Fruit fly (Drosophila melanogaster): ENCODE measurements around the gene CG9331.
A peak's percentile ranks its signal among the peaks of the same experiment; 100 is the strongest.

The CG9331 gene

dm6 chr2L:20796758-20797514 is 25.7 kb upstream of the CG9331 start, which contains the start of gene vari (continued):
- TF ChIP-seq Dll (GFP tag; IDR thresholded peaks at IDR 0.05; ENCODE audit: partially characterized antibody) (no peak), ci (GFP tag; IDR thresholded peaks at IDR 0.05) (no peak; the same call in 2 of the 3 replicates), sr (GFP tag; IDR thresholded peaks at IDR 0.05) (no peak), bigmax (GFP tag; optimal IDR thresholded peaks at IDR 0.05) (no peak), eve (GFP tag; optimal IDR thresholded peaks at IDR 0.05) (peak in 1 of 2 experiments; percentile 59), mirr (GFP tag; optimal IDR thresholded peaks at IDR 0.05) (peak; percentile 1), seq (GFP tag; IDR thresholded peaks at IDR 0.05) (no peak), D (optimal IDR thresholded peaks at IDR 0.05) (no peak), D (GFP tag; optimal IDR thresholded peaks at IDR 0.05) (no peak), Hmr (GFP tag; optimal IDR thresholded peaks at IDR 0.05) (peak; percentile 6), CkIIα-i1 (GFP tag; IDR thresholded peaks at IDR 0.05) (no peak), Nf-YA (GFP tag; IDR thresholded peaks at IDR 0.05) (no peak), p53 (GFP tag; optimal IDR thresholded peaks at IDR 0.05) (no peak), danr (GFP tag; IDR thresholded peaks at IDR 0.05) (no peak), CG5180 (GFP tag; optimal IDR thresholded peaks at IDR 0.05) (no peak)

dm6 chr2L:20797515-20797847 is 25.1 kb upstream of the CG9331 start, which contains the start of gene CG9328:
CG9328 (plus strand) TSS chr2L:20797715.
- TF ChIP-seq Asciz (GFP tag; optimal IDR thresholded peaks at IDR 0.05): no peak
- peak; percentile 77 for TF ChIP-seq gro (GFP tag; optimal IDR thresholded peaks at IDR 0.05)
- TF ChIP-seq tx (GFP tag; optimal IDR thresholded peaks at IDR 0.05): no peak
- no peak for TF ChIP-seq nerfin-2 (GFP tag; IDR thresholded peaks at IDR 0.05; ENCODE audit: partially characterized antibody)
- peak; percentile 17 for TF ChIP-seq gcm (GFP tag; optimal IDR thresholded peaks at IDR 0.05)
- no peak for TF ChIP-seq sqz (GFP tag; optimal IDR thresholded peaks at IDR 0.05)
- peak; percentile 83 for TF ChIP-seq Deaf1 (tag; optimal IDR thresholded peaks at IDR 0.05)
- no peak for TF ChIP-seq GATAe (GFP tag; conservative IDR thresholded peaks at IDR 0.05)
- peak; percentile 53 for TF ChIP-seq caup (GFP tag; optimal IDR thresholded peaks at IDR 0.05; ENCODE audit: severe bottlenecking)
- no peak for TF ChIP-seq Hand (GFP tag; optimal IDR thresholded peaks at IDR 0.05)
- peak; percentile 14 for TF ChIP-seq jumu (GFP tag; optimal IDR thresholded peaks at IDR 0.05)
- TF ChIP-seq wor (GFP tag; IDR thresholded peaks at IDR 0.05): no peak
- peak; percentile 54; the same call in 1 of the 2 replicates for TF ChIP-seq vvl (GFP tag; IDR thresholded peaks at IDR 0.05)
- no peak for TF ChIP-seq vnd (GFP tag; IDR thresholded peaks at IDR 0.05; ENCODE audit: partially characterized antibody)
- peak; percentile 13 for TF ChIP-seq CG12299 (tag; optimal IDR thresholded peaks at IDR 0.05)
- no peak for TF ChIP-seq CG2129 (GFP tag; IDR thresholded peaks at IDR 0.05; ENCODE audit: partially characterized antibody)
- no peak for TF ChIP-seq aop (GFP tag; IDR thresholded peaks at IDR 0.05)
- no peak for TF ChIP-seq jigr1 (GFP tag; IDR thresholded peaks at IDR 0.05)
- no peak for TF ChIP-seq CG3065 (GFP tag; optimal IDR thresholded peaks at IDR 0.05)
- TF ChIP-seq CG31365 (tag; optimal IDR thresholded peaks at IDR 0.05): no peak
- TF ChIP-seq CG9215 (GFP tag; IDR thresholded peaks at IDR 0.05): no peak
- TF ChIP-seq lab (GFP tag; optimal IDR thresholded peaks at IDR 0.05): peak; percentile 71
- 0 out of 2 replicates have a peak, but pooled peaks have one; percentile 15 for TF ChIP-seq bowl (GFP tag; IDR thresholded peaks at IDR 0.05)
- no peak for TF ChIP-seq CG10654 (GFP tag; optimal IDR thresholded peaks at IDR 0.05)
- no peak; the same call in 1 of the 2 replicates for TF ChIP-seq lmd (GFP tag; IDR thresholded peaks at IDR 0.05)
- TF ChIP-seq CG9609 (GFP tag; optimal IDR thresholded peaks at IDR 0.05): no peak
- peak; percentile 70 for TF ChIP-seq CG17829 (tag; optimal IDR thresholded peaks at IDR 0.05)
- no peak for TF ChIP-seq Doc2 (GFP tag; IDR thresholded peaks at IDR 0.05)
- peak; percentile 56 for TF ChIP-seq CG12659 (GFP tag; optimal IDR thresholded peaks at IDR 0.05)
- peak; percentile 6 for TF ChIP-seq cato (GFP tag; optimal IDR thresholded peaks at IDR 0.05; ENCODE audit: borderline replicate concordance)
- no peak for TF ChIP-seq ap (GFP tag; IDR thresholded peaks at IDR 0.05)
- TF ChIP-seq dan (GFP tag; IDR thresholded peaks at IDR 0.05): no peak
- peak; percentile 64 for TF ChIP-seq Opbp (GFP tag; IDR thresholded peaks at IDR 0.05; ENCODE audit: partially characterized antibody)
- peak; percentile 66 for TF ChIP-seq Blimp-1 (GFP tag; optimal IDR thresholded peaks at IDR 0.05)
- TF ChIP-seq CG6854 (GFP tag; optimal IDR thresholded peaks at IDR 0.05): no peak

Measured in whole organism, embryonic.